Worm (Caenorhabditis elegans) whole organism, midembryonic: ENCODE results near the gene C08F11.3.
"Not testable (repeated sequence)": the region's sequence is repeated elsewhere in the genome, so short reads cannot be mapped to it uniquely, and the experiment has no call there.

ENCODE experiments used
- flt-1 ChIP-seq: fragments of 200-800 bp; sonication (Bioruptor generic); IDR thresholded peaks from 2 replicates; pipeline ENCODE4 v1.3.6; 2022; ENCODE audit warnings: missing genetic modification characterization, missing compliant biosample characterization
- med-1 ChIP-seq: sonication (generic microtip); optimal IDR thresholded peaks from 2 replicates; lab custom pipeline; 2017; ENCODE audit warnings: missing genetic modification characterization, mild to moderate bottlenecking, missing compliant biosample characterization, antibody characterized with exemption, missing genetic modification reagents; ENCODE audit not compliant: insufficient read depth
- tab-1 ChIP-seq: fragments of 200-800 bp; sonication (Bioruptor generic); IDR thresholded peaks from 2 replicates; pipeline ENCODE4 v1.3.6; 2022; ENCODE audit warnings: missing genetic modification characterization, missing compliant biosample characterization
- ztf-23 ChIP-seq: fragments of 200-800 bp; sonication (Bioruptor generic); IDR thresholded peaks from 2 replicates; pipeline ENCODE4 v1.3.6; 2022; ENCODE audit warnings: missing genetic modification reagents, missing genetic modification characterization, missing compliant biosample characterization
- ztf-29 ChIP-seq: fragments of 200-800 bp; sonication (Bioruptor generic); IDR thresholded peaks from 2 replicates; pipeline ENCODE4 v1.3.6; 2022; ENCODE audit warnings: missing genetic modification reagents, missing genetic modification characterization, missing compliant biosample characterization

DNA sequence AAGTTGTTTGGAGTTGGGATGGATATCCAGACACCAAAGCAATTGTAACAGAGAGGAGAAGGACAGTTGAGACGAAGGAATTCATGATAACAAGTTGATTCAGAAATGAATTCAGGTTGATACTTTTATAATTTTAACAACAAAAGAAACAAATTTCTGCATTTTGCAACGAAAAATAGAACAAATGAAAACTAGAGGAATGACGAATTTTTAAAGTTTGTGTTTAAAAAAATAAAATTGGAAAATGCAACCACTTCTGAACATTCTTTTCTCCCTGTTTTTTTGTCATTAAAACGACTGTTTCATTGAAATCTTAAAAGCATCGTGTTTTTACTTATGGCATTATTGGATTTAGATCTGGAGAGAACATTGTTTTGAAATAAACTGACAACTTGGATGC is 43.3 kb downstream of the C08F11.3 start, which contains the start of gene Y45F10C.2:
- not testable (repeated sequence) for TF ChIP-seq ztf-23; med-1 (GFP tag; lab: Kevin White, UChicago); ztf-29 (GFP tag; lab: Robert Waterston, UW); flt-1 (GFP tag; lab: Robert Waterston, UW); tab-1 (GFP tag; lab: Robert Waterston, UW)
